1 fruit fly cellular context compared by ENCODE assay signal in the genomic region with DNA sequence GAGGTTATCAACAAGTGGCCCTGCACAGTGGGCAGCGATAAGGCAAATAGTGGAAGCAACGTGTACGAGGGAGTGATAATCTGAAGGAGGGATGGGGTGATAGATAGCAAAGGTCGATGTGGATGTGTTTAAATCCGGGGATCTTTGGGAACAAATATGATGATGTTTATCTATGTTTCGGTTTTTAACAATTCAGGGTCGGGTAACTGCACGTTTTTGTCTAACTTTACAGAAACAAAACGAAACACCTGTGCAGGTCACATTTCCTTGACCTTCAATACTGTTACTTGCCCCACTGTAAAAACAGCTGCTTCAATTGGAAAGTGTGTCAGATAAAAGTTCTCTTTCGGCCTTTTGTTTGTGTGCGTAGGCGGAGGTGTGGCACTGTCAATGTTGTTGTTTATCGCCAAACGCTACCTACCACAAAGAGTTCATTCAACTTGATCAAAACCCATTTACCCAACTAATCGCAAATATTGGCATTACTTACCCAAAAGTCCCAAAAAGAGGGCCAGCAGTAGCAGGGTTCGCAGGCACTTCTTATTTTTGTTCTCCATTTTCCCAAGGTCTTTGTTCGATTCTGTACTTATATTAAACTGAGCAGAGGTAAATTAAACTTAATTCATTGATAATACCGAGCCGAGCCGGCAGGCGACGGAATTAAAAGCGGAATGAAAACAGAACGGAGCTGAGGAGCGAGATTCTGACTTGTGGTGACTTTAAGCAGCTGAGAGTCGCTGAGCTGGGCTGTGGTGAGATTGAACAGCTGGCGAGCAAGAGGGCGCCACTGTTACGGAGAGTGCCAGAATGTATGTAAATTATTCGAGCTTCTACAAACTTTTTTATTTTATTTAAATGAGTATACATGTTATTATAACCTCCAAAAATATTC.
TF ChIP-seq lines count a peak whose summit lies in the region.

A gene (minus strand): TSS at position 681 of the 892 bp plus-strand sequence.

TF ChIP-seq in whole organism, embryonic, 481 proteins besides CTCF, POLR2A, EP300 and RAD21 (continued from another document and continues in another):
- TF ChIP-seq chif (GFP tag; optimal IDR thresholded peaks at IDR 0.05; lab: Kevin White, UChicago) (peak; percentile 72 to 86), vfl (GFP tag; optimal IDR thresholded peaks at IDR 0.05; lab: Kevin White, UChicago) (peak; percentile 46), BEAF-32 (GFP tag; optimal IDR thresholded peaks at IDR 0.05; lab: Kevin White, UChicago) (peak; percentile 22), Gsc (GFP tag; IDR thresholded peaks at IDR 0.05; lab: Robert Waterston, UW) (no peak), CG18011 (GFP tag; optimal IDR thresholded peaks at IDR 0.05; lab: Kevin White, UChicago) (peak; percentile 24), CG6689 (GFP tag; IDR thresholded peaks at IDR 0.05; lab: Robert Waterston, UW) (peak; percentile 67), gfzf (GFP tag; optimal IDR thresholded peaks at IDR 0.05; lab: Kevin White, UChicago) (no peak), CG30431 (GFP tag; optimal IDR thresholded peaks at IDR 0.05; lab: Kevin White, UChicago) (peak; percentile 57), Dek (tag; optimal IDR thresholded peaks at IDR 0.05; lab: Kevin White, UChicago) (peak; percentile 42), CG12744 (GFP tag; optimal IDR thresholded peaks at IDR 0.05; lab: Kevin White, UChicago) (peak; percentile 43), CG16863 (GFP tag; optimal IDR thresholded peaks at IDR 0.05; lab: Kevin White, UChicago) (peak; percentile 74), peb (GFP tag; IDR thresholded peaks at IDR 0.05; lab: Robert Waterston, UW) (peak; percentile 36), CG4707 (GFP tag; optimal IDR thresholded peaks at IDR 0.05; lab: Kevin White, UChicago) (peak; percentile 97), Med (GFP tag; lab: Kevin White, UChicago) (peak; percentile 96), so (GFP tag; IDR thresholded peaks at IDR 0.05; lab: Robert Waterston, UW) (peak; percentile 73; the same call in 2 of the 3 replicates), CG31365 (tag; optimal IDR thresholded peaks at IDR 0.05; lab: Kevin White, UChicago) (no peak), Sry-β (GFP tag; optimal IDR thresholded peaks at IDR 0.05; lab: Kevin White, UChicago) (peak; percentile 22), wek (GFP tag; optimal IDR thresholded peaks at IDR 0.05; lab: Kevin White, UChicago) (peak; percentile 50), CG15696 (tag; optimal IDR thresholded peaks at IDR 0.05; lab: Kevin White, UChicago) (peak; percentile 55), CG9932 (GFP tag; IDR thresholded peaks at IDR 0.05; lab: Robert Waterston, UW) (peak; percentile 51), CG30020 (tag; optimal IDR thresholded peaks at IDR 0.05; lab: Kevin White, UChicago) (peak; percentile 58), CG31224 (GFP tag; IDR thresholded peaks at IDR 0.05; lab: Robert Waterston, UW) (peak; percentile 32; the same call in 1 of the 2 replicates), caup (GFP tag; optimal IDR thresholded peaks at IDR 0.05; lab: Kevin White, UChicago; ENCODE audit: severe bottlenecking) (peak; percentile 64), Usf (GFP tag; optimal IDR thresholded peaks at IDR 0.05; lab: Kevin White, UChicago) (peak; percentile 69), pita (GFP tag; optimal IDR thresholded peaks at IDR 0.05; lab: Kevin White, UChicago) (no peak), CG2712 (tag; optimal IDR thresholded peaks at IDR 0.05; lab: Kevin White, UChicago) (peak; percentile 77), CG3407 (GFP tag; optimal IDR thresholded peaks at IDR 0.05; lab: Kevin White, UChicago) (peak; percentile 60), CG10431 (GFP tag; optimal IDR thresholded peaks at IDR 0.05; lab: Kevin White, UChicago) (peak; percentile 98), CG9797 (GFP tag; optimal IDR thresholded peaks at IDR 0.05; lab: Kevin White, UChicago) (no peak), schlank (tag; optimal IDR thresholded peaks at IDR 0.05; lab: Kevin White, UChicago) (peak; percentile 57), her (GFP tag; optimal IDR thresholded peaks at IDR 0.05; lab: Kevin White, UChicago) (peak; percentile 77), CG6683 (GFP tag; optimal IDR thresholded peaks at IDR 0.05; lab: Kevin White, UChicago) (peak; percentile 19), CG8765 (GFP tag; IDR thresholded peaks at IDR 0.05; lab: Robert Waterston, UW) (no peak), CG7839 (tag; optimal IDR thresholded peaks at IDR 0.05; lab: Kevin White, UChicago) (peak; percentile 82), BtbVII (GFP tag; optimal IDR thresholded peaks at IDR 0.05; lab: Kevin White, UChicago) (peak; percentile 37), Ssrp (tag; optimal IDR thresholded peaks at IDR 0.05; lab: Kevin White, UChicago) (peak; percentile 73), CG11093 (GFP tag; IDR thresholded peaks at IDR 0.05; lab: Robert Waterston, UW) (0 out of 3 replicates have a peak, but pooled peaks have one; percentile 50), Spps (tag; optimal IDR thresholded peaks at IDR 0.05; lab: Kevin White, UChicago) (peak; percentile 4), Lpt (GFP tag; optimal IDR thresholded peaks at IDR 0.05; lab: Kevin White, UChicago) (no peak), pho (GFP tag; optimal IDR thresholded peaks at IDR 0.05; lab: Kevin White, UChicago) (peak; percentile 67), Trl (optimal IDR thresholded peaks at IDR 0.05; lab: Kevin White, UChicago) (peak; percentile 3 to 4), Trl (GFP tag; optimal IDR thresholded peaks at IDR 0.05; lab: Kevin White, UChicago) (peak; percentile 75), CG31441 (GFP tag; IDR thresholded peaks at IDR 0.05; lab: Robert Waterston, UW) (peak; percentile 69), Optix (GFP tag; IDR thresholded peaks at IDR 0.05; lab: Robert Waterston, UW) (peak; percentile 81), ase (GFP tag; IDR thresholded peaks at IDR 0.05; lab: Robert Waterston, UW) (0 out of 3 replicates have a peak, but pooled peaks have one; percentile 27), Xbp1 (GFP tag; optimal IDR thresholded peaks at IDR 0.05; lab: Kevin White, UChicago) (peak; percentile 75), Xrp1 (GFP tag; IDR thresholded peaks at IDR 0.05; lab: Robert Waterston, UW) (peak; percentile 77), CG10462 (GFP tag; optimal IDR thresholded peaks at IDR 0.05; lab: Kevin White, UChicago) (peak; percentile 50), slbo (GFP tag; IDR thresholded peaks at IDR 0.05; lab: Robert Waterston, UW) (peak; percentile 46), ssp (GFP tag; IDR thresholded peaks at IDR 0.05; lab: Robert Waterston, UW) (peak; percentile 28; the same call in 1 of the 2 replicates), ham (GFP tag; IDR thresholded peaks at IDR 0.05; lab: Robert Waterston, UW) (no peak), odd (GFP tag; optimal IDR thresholded peaks at IDR 0.05; lab: Kevin White, UChicago) (peak; percentile 80), jumu (GFP tag; optimal IDR thresholded peaks at IDR 0.05; lab: Kevin White, UChicago) (peak; percentile 78), CG11247 (GFP tag; IDR thresholded peaks at IDR 0.05; lab: Robert Waterston, UW) (peak; percentile 61), Elba2 (GFP tag; optimal IDR thresholded peaks at IDR 0.05; lab: Kevin White, UChicago) (no peak), Dad (GFP tag; optimal IDR thresholded peaks at IDR 0.05; lab: Kevin White, UChicago) (peak; percentile 47), eve (GFP tag; optimal IDR thresholded peaks at IDR 0.05; lab: Kevin White, UChicago) (peak in 1 of 2 experiments; percentile 98), CG31388 (GFP tag; optimal IDR thresholded peaks at IDR 0.05; lab: Kevin White, UChicago) (peak; percentile 30), Antp (GFP tag; optimal IDR thresholded peaks at IDR 0.05; lab: Kevin White, UChicago) (peak; percentile 88), zfh2 (GFP tag; optimal IDR thresholded peaks at IDR 0.05; lab: Kevin White, UChicago) (peak; percentile 74), twi (tag; optimal IDR thresholded peaks at IDR 0.05; lab: Kevin White, UChicago) (peak; percentile 69), Max (GFP tag; optimal IDR thresholded peaks at IDR 0.05; lab: Kevin White, UChicago) (peak; percentile 75), CG1792 (GFP tag; optimal IDR thresholded peaks at IDR 0.05; lab: Kevin White, UChicago) (peak; percentile 66), kah (GFP tag; optimal IDR thresholded peaks at IDR 0.05; lab: Kevin White, UChicago) (peak; percentile 71), sens-2 (GFP tag; IDR thresholded peaks at IDR 0.05; lab: Robert Waterston, UW) (peak; percentile 50), CG12299 (tag; optimal IDR thresholded peaks at IDR 0.05; lab: Kevin White, UChicago) (no peak), CG10147 (GFP tag; optimal IDR thresholded peaks at IDR 0.05; lab: Kevin White, UChicago) (peak; percentile 46), tgo (GFP tag; IDR thresholded peaks at IDR 0.05; lab: Robert Waterston, UW) (peak; percentile 73), pum (GFP tag; optimal IDR thresholded peaks at IDR 0.05; lab: Kevin White, UChicago) (peak; percentile 74), CG3995 (GFP tag; optimal IDR thresholded peaks at IDR 0.05; lab: Kevin White, UChicago) (peak; percentile 32), CG11504 (tag; optimal IDR thresholded peaks at IDR 0.05; lab: Kevin White, UChicago) (peak; percentile 79), CG30403 (GFP tag; optimal IDR thresholded peaks at IDR 0.05; lab: Kevin White, UChicago) (peak; percentile 78), CG4617 (GFP tag; optimal IDR thresholded peaks at IDR 0.05; lab: Kevin White, UChicago; ENCODE audit: borderline replicate concordance) (peak; percentile 19), dm (GFP tag; optimal IDR thresholded peaks at IDR 0.05; lab: Kevin White, UChicago) (peak; percentile 47), Atf6 (GFP tag; IDR thresholded peaks at IDR 0.05; lab: Robert Waterston, UW) (peak; percentile 57), salm (tag; optimal IDR thresholded peaks at IDR 0.05; lab: Kevin White, UChicago) (peak; percentile 50), otp (GFP tag; IDR thresholded peaks at IDR 0.05; lab: Robert Waterston, UW) (peak; percentile 62; the same call in 2 of the 3 replicates), CG6272 (GFP tag; IDR thresholded peaks at IDR 0.05; lab: Robert Waterston, UW) (no peak; the same call in 1 of the 2 replicates), ro (GFP tag; IDR thresholded peaks at IDR 0.05; lab: Robert Waterston, UW) (peak; percentile 40; the same call in 1 of the 2 replicates), HLH3B (GFP tag; IDR thresholded peaks at IDR 0.05; lab: Robert Waterston, UW) (peak; percentile 64; the same call in 1 of the 2 replicates), CG11398 (GFP tag; optimal IDR thresholded peaks at IDR 0.05; lab: Kevin White, UChicago) (peak; percentile 67), Camta (GFP tag; optimal IDR thresholded peaks at IDR 0.05; lab: Kevin White, UChicago) (peak; percentile 66), CG1647 (GFP tag; optimal IDR thresholded peaks at IDR 0.05; lab: Kevin White, UChicago) (peak; percentile 72), CG12071 (GFP tag; optimal IDR thresholded peaks at IDR 0.05; lab: Kevin White, UChicago) (peak; percentile 62), Hr39 (optimal IDR thresholded peaks at IDR 0.05; lab: Kevin White, UChicago) (no peak), CG1024 (GFP tag; IDR thresholded peaks at IDR 0.05; lab: Robert Waterston, UW) (peak; percentile 50; the same call in 1 of the 2 replicates), gsb (GFP tag; IDR thresholded peaks at IDR 0.05; lab: Robert Waterston, UW) (0 out of 2 replicates have a peak, but pooled peaks have one; percentile 20), Dll (GFP tag; IDR thresholded peaks at IDR 0.05; lab: Robert Waterston, UW; ENCODE audit: partially characterized antibody) (no peak), CG3726 (GFP tag; IDR thresholded peaks at IDR 0.05; lab: Robert Waterston, UW) (no peak; the same call in 2 of the 3 replicates), CG2875 (GFP tag; optimal IDR thresholded peaks at IDR 0.05; lab: Kevin White, UChicago) (peak; percentile 74), br (optimal IDR thresholded peaks at IDR 0.05; lab: Kevin White, UChicago) (no peak), Sox100B (GFP tag; optimal IDR thresholded peaks at IDR 0.05; lab: Kevin White, UChicago) (peak; percentile 72), exex (tag; optimal IDR thresholded peaks at IDR 0.05; lab: Kevin White, UChicago) (no peak), Drgx (GFP tag; IDR thresholded peaks at IDR 0.05; lab: Robert Waterston, UW) (peak; percentile 74), gcm (GFP tag; optimal IDR thresholded peaks at IDR 0.05; lab: Kevin White, UChicago) (peak; percentile 63), disco-r (GFP tag; optimal IDR thresholded peaks at IDR 0.05; lab: Kevin White, UChicago) (peak; percentile 18), CG13624 (GFP tag; optimal IDR thresholded peaks at IDR 0.05; lab: Kevin White, UChicago) (peak; percentile 49), CG10321 (GFP tag; IDR thresholded peaks at IDR 0.05; lab: Robert Waterston, UW) (no peak), dati (GFP tag; IDR thresholded peaks at IDR 0.05; lab: Robert Waterston, UW) (no peak), usp (GFP tag; optimal IDR thresholded peaks at IDR 0.05; lab: Kevin White, UChicago) (no peak), CG18764 (GFP tag; optimal IDR thresholded peaks at IDR 0.05; lab: Kevin White, UChicago) (peak; percentile 24), hb (GFP tag; IDR thresholded peaks at IDR 0.05; lab: Robert Waterston, UW; ENCODE audit: partially characterized antibody) (no peak), CG7271 (tag; optimal IDR thresholded peaks at IDR 0.05; lab: Kevin White, UChicago) (no peak), Chrac-16 (GFP tag; optimal IDR thresholded peaks at IDR 0.05; lab: Kevin White, UChicago) (peak; percentile 69), dmrt11E (tag; optimal IDR thresholded peaks at IDR 0.05; lab: Kevin White, UChicago) (peak; percentile 76), Ada2b (GFP tag; IDR thresholded peaks at IDR 0.05; lab: Robert Waterston, UW) (peak; percentile 46; the same call in 1 of the 2 replicates), org-1 (GFP tag; optimal IDR thresholded peaks at IDR 0.05; lab: Kevin White, UChicago) (peak; percentile 81), slou (GFP tag; optimal IDR thresholded peaks at IDR 0.05; lab: Kevin White, UChicago) (peak; percentile 39), ap (GFP tag; IDR thresholded peaks at IDR 0.05; lab: Robert Waterston, UW) (no peak), CG11560 (tag; IDR thresholded peaks at IDR 0.05; lab: Robert Waterston, UW) (0 out of 3 replicates have a peak, but pooled peaks have one; percentile 38), CG32767 (GFP tag; IDR thresholded peaks at IDR 0.05; lab: Robert Waterston, UW) (peak; percentile 78), zen2 (GFP tag; IDR thresholded peaks at IDR 0.05; lab: Robert Waterston, UW; ENCODE audit: partially characterized antibody) (no peak), Fer2 (tag; optimal IDR thresholded peaks at IDR 0.05; lab: Kevin White, UChicago) (no peak), Dref (GFP tag; IDR thresholded peaks at IDR 0.05; lab: Robert Waterston, UW) (no peak), maf-S (GFP tag; optimal IDR thresholded peaks at IDR 0.05; lab: Kevin White, UChicago) (peak; percentile 64), CG18476 (GFP tag; optimal IDR thresholded peaks at IDR 0.05; lab: Kevin White, UChicago) (peak; percentile 61), MBD-R2 (GFP tag; IDR thresholded peaks at IDR 0.05; lab: Robert Waterston, UW) (peak; percentile 26; the same call in 1 of the 2 replicates), Sox102F (GFP tag; optimal IDR thresholded peaks at IDR 0.05; lab: Kevin White, UChicago) (peak; percentile 77)
